Worm (Caenorhabditis elegans): ENCODE results near the gene rbmx-2.

Gene rbmx-2

DNA sequence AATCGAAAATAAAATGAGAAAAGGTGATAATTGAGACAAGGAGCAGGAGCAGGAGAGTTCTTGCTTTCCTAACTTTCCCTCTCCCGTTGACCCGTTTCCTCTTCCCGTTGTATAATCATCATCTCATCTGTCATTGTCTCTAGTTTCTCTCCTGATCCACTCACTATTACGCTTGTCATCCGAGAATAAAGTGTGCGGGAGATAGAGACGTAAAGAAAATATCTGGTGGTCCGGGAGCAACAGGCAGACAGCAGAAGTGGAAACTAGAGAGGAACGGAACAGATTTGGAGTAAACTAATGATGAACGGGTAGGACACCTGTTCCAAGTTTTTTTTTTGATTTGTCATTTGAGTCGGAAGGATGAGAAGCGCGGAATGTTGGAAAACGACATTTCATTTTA, 26.5 kb downstream of the rbmx-2 start:
- TF ChIP-seq lin-26 (GFP tag; IDR thresholded peaks at IDR 0.05): no peak
- no peak for TF ChIP-seq ztf-18 (tag; optimal IDR thresholded peaks at IDR 0.05)
- no peak for TF ChIP-seq ceh-27 (GFP tag; optimal IDR thresholded peaks at IDR 0.05)
- TF ChIP-seq athp-1 (tag; optimal IDR thresholded peaks at IDR 0.05): no peak
- no peak for TF ChIP-seq atf-7 (tag; optimal IDR thresholded peaks at IDR 0.05)
- no peak for TF ChIP-seq nhr-120 (GFP tag; IDR thresholded peaks at IDR 0.05)
- TF ChIP-seq unc-130 (GFP tag; optimal IDR thresholded peaks at IDR 0.05): no peak
- no peak for TF ChIP-seq hlh-26 (GFP tag; conservative IDR thresholded peaks at IDR 0.05)
- no peak for TF ChIP-seq lin-35 (GFP tag; optimal IDR thresholded peaks at IDR 0.05)
- TF ChIP-seq let-607 (tag; optimal IDR thresholded peaks at IDR 0.05): no peak
- no peak for TF ChIP-seq F23B12.7 (tag; optimal IDR thresholded peaks at IDR 0.05; ENCODE audit: insufficient read depth)
- TF ChIP-seq nhr-90 (tag; optimal IDR thresholded peaks at IDR 0.05): no peak
- no peak for TF ChIP-seq gei-17 (GFP tag; optimal IDR thresholded peaks at IDR 0.05)
- TF ChIP-seq fkh-3 (tag; optimal IDR thresholded peaks at IDR 0.05): no peak

DNA sequence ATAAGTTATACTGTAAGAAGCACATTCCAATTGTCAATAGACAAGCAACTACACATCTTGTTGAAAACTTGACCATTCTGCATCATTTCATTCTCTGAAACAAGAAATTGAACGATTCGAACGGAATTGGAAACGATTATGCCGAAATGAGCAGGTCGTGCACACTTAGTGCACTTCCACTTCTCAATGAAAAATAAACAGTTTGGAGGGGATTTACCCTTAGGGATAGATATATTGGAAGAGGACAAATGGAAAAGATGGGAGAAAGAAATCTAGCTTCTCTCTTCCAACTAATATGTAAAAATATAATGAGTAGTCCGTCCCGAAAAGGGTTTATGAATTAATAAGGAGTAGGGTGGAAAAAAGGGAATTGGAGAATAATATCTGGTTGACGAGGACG, 27.6 kb downstream of the rbmx-2 start, which contains the start of gene hst-3.1:
Gene hst-3.1, minus strand, starts transcription at position 101 of the 400 bp plus-strand sequence.
- TF ChIP-seq ztf-6 (GFP tag; IDR thresholded peaks at IDR 0.05): no peak
- no peak for TF ChIP-seq nfya-2 (GFP tag; IDR thresholded peaks at IDR 0.05)
- TF ChIP-seq nfyb-1 (GFP tag; IDR thresholded peaks at IDR 0.05): no peak
- TF ChIP-seq Y95B8A.8 (GFP tag; IDR thresholded peaks at IDR 0.05): no peak
- no peak for TF ChIP-seq ceh-79 (tag; optimal IDR thresholded peaks at IDR 0.05)
- TF ChIP-seq hmg-1.2 (GFP tag; IDR thresholded peaks at IDR 0.05): no peak
- no peak for TF ChIP-seq T07F8.4 (tag; optimal IDR thresholded peaks at IDR 0.05)
- no peak for TF ChIP-seq ztf-26 (tag; optimal IDR thresholded peaks at IDR 0.05)
- no peak for TF ChIP-seq aptf-2 (GFP tag; conservative IDR thresholded peaks at IDR 0.05)
- no peak for TF ChIP-seq somi-1 (GFP tag; optimal IDR thresholded peaks at IDR 0.05)
- TF ChIP-seq Y53G8AR.9 (GFP tag; conservative IDR thresholded peaks at IDR 0.05): no peak
- TF ChIP-seq xnd-1 (tag; optimal IDR thresholded peaks at IDR 0.05): no peak
- TF ChIP-seq B0035.1 (tag; optimal IDR thresholded peaks at IDR 0.05): no peak
- no peak for TF ChIP-seq ceh-58 (GFP tag; IDR thresholded peaks at IDR 0.05)
- TF ChIP-seq Y67H2A.10 (GFP tag; conservative IDR thresholded peaks at IDR 0.05): no peak
- no peak for TF ChIP-seq repo-1 (tag; optimal IDR thresholded peaks at IDR 0.05)

DNA sequence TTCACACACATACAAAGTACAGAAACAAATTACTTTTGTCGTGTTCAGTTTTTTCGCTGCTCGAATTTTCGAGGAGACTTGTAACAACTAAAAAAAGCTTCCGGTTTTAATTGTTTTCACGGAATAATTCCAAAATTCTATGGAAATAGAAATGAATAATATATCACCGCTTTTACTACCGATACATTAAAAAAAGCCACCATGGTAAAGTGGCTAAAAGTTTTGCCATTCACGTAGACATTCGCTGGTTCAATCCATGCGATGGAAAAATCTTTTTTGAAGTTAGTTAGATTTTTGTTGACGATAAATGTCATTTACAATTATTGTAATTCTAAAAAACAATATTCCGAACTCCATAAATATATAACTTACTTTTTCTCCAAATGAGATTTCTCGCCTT, 28.0 kb downstream of the rbmx-2 start:
- TF ChIP-seq B0261.1 (tag; optimal IDR thresholded peaks at IDR 0.05) (peak; percentile 27), tbp1 (GFP tag; optimal IDR thresholded peaks at IDR 0.05) (peak; percentile 77), nfya-2 (GFP tag; IDR thresholded peaks at IDR 0.05) (no peak), lin-40 (tag; optimal IDR thresholded peaks at IDR 0.05) (no peak), rpc-1 (optimal IDR thresholded peaks at IDR 0.05) (peak; percentile 20), rpc-1 (tag; optimal IDR thresholded peaks at IDR 0.05) (peak; percentile 67), repo-1 (tag; optimal IDR thresholded peaks at IDR 0.05) (no peak)

DNA sequence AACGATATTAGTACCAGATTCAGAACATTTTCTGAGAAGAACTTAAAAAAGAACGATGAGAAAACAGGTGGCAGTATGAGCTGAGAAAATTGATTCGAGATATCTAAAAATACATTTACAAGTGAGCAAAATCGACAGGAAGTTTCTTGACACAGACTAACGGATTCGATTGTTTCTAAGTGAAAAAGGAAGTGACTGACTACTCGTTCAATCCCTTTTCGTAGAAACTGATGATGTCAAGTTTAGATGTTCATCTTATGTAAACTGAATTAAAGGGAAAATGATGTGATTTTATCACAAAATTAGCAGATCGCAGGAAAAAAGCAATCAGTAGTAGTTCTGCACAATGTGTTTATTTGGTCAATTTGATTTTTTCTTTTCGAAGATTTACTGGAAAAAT, 31.6 kb downstream of the rbmx-2 start:
- TF ChIP-seq nfyb-1 (GFP tag; IDR thresholded peaks at IDR 0.05): no peak
- no peak for TF ChIP-seq nfya-1 (tag; optimal IDR thresholded peaks at IDR 0.05; ENCODE audit: borderline replicate concordance, insufficient read depth)
